Fruit fly (Drosophila melanogaster) whole organism, embryonic: ENCODE data around the gene parvin.

ENCODE experiments used
- Blimp-1 ChIP-seq: fragments of 200-800 bp; sonication (Bioruptor generic); optimal IDR thresholded peaks from 3 replicates; lab custom pipeline; 2018; ENCODE audit warnings: missing biosample characterization, missing genetic modification characterization, mild to moderate bottlenecking, moderate library complexity, missing genetic modification reagents
- CG10209 ChIP-seq: fragments of 200-800 bp; sonication (Bioruptor generic); optimal IDR thresholded peaks from 3 replicates; lab custom pipeline; 2017; ENCODE audit warnings: missing biosample characterization, mild to moderate bottlenecking, missing genetic modification characterization, missing genetic modification reagents
- CG10366 ChIP-seq: fragments of 200-800 bp; sonication (Bioruptor generic); IDR thresholded peaks from 2 replicates; pipeline ENCODE4 v1.3.6; 2022; ENCODE audit warnings: missing biosample characterization, missing genetic modification characterization
- CG10654 ChIP-seq: fragments of 200-800 bp; sonication (Bioruptor generic); optimal IDR thresholded peaks from 2 replicates; lab custom pipeline; 2016; ENCODE audit warnings: missing biosample characterization, missing genetic modification characterization
- CG11504 ChIP-seq: fragments of 200-800 bp; sonication (Bioruptor generic); optimal IDR thresholded peaks from 3 replicates; lab custom pipeline; 2019; ENCODE audit warnings: missing biosample characterization, mild to moderate bottlenecking, missing genetic modification characterization, moderate library complexity
- CG12391 ChIP-seq: fragments of 200-800 bp; sonication (Bioruptor generic); optimal IDR thresholded peaks from 3 replicates; lab custom pipeline; 2018; ENCODE audit warnings: missing biosample characterization, mild to moderate bottlenecking, missing genetic modification characterization, moderate library complexity
- CG13123 ChIP-seq: fragments of 200-800 bp; sonication (Bioruptor generic); optimal IDR thresholded peaks from 2 replicates; lab custom pipeline; 2016; ENCODE audit warnings: missing biosample characterization, missing genetic modification characterization
- CG14710 ChIP-seq: fragments of 200-800 bp; sonication (Bioruptor generic); optimal IDR thresholded peaks from 3 replicates; lab custom pipeline; 2019; ENCODE audit warnings: missing biosample characterization, mild to moderate bottlenecking, missing genetic modification characterization, moderate library complexity
- CG15696 ChIP-seq: fragments of 200-800 bp; sonication (Bioruptor generic); optimal IDR thresholded peaks from 2 replicates; lab custom pipeline; 2019; ENCODE audit warnings: missing biosample characterization, mild to moderate bottlenecking, missing genetic modification characterization, moderate library complexity
- CG16815 ChIP-seq: fragments of 200-800 bp; sonication (Bioruptor generic); optimal IDR thresholded peaks from 3 replicates; lab custom pipeline; 2017; ENCODE audit warnings: missing biosample characterization, mild to moderate bottlenecking, missing genetic modification characterization
- CG17361 ChIP-seq: fragments of 200-800 bp; sonication (Bioruptor generic); IDR thresholded peaks from 3 replicates; pipeline ENCODE4 v1.3.6; 2022; ENCODE audit warnings: missing biosample characterization, missing genetic modification characterization
- CG17568 ChIP-seq: fragments of 200-800 bp; sonication (Bioruptor generic); optimal IDR thresholded peaks from 2 replicates; lab custom pipeline; 2018; ENCODE audit warnings: missing biosample characterization, mild to moderate bottlenecking, missing genetic modification characterization, moderate library complexity
- CG17912 ChIP-seq: fragments of 200-800 bp; sonication (Bioruptor generic); optimal IDR thresholded peaks from 2 replicates; lab custom pipeline; 2018; ENCODE audit warnings: missing biosample characterization, mild to moderate bottlenecking, missing genetic modification characterization
- CG1832 ChIP-seq: fragments of 200-800 bp; sonication (Bioruptor generic); optimal IDR thresholded peaks from 2 replicates; lab custom pipeline; 2017; ENCODE audit warnings: missing biosample characterization, mild to moderate bottlenecking, missing genetic modification characterization, inconsistent platforms
- CG8478 ChIP-seq: fragments of >200 bp; optimal IDR thresholded peaks from 2 replicates; lab custom pipeline; 2018
- D19A ChIP-seq: fragments of 200-800 bp; optimal IDR thresholded peaks from 3 replicates; lab custom pipeline; 2019; ENCODE audit warnings: missing biosample characterization, mild to moderate bottlenecking, missing genetic modification characterization, moderate library complexity
- Dbx ChIP-seq: fragments of 200-800 bp; sonication (Bioruptor generic); IDR thresholded peaks from 3 replicates; pipeline ENCODE4 v1.3.6; 2022; ENCODE audit warnings: missing biosample characterization, missing genetic modification characterization
- Drgx ChIP-seq: fragments of 200-800 bp; sonication (Bioruptor generic); IDR thresholded peaks from 2 replicates; pipeline ENCODE4 v1.3.6; 2022; ENCODE audit warnings: missing biosample characterization, missing genetic modification characterization
- Elba2 ChIP-seq: fragments of 200-800 bp; sonication (Bioruptor generic); optimal IDR thresholded peaks from 3 replicates; lab custom pipeline; 2016; ENCODE audit warnings: missing biosample characterization, missing genetic modification characterization
- Ets65A ChIP-seq: fragments of 200-800 bp; sonication (Bioruptor generic); peaks from one replicate; lab custom pipeline; 2016; ENCODE audit warnings: missing biosample characterization, missing genetic modification characterization
- Fer2 ChIP-seq: fragments of 200-800 bp; sonication (Bioruptor generic); optimal IDR thresholded peaks from 2 replicates; lab custom pipeline; 2018; ENCODE audit warnings: missing biosample characterization, mild to moderate bottlenecking, missing genetic modification characterization, moderate library complexity
- Hey ChIP-seq: fragments of 200-800 bp; sonication (Bioruptor generic); optimal IDR thresholded peaks from 3 replicates; lab custom pipeline; 2018; ENCODE audit warnings: missing biosample characterization, mild to moderate bottlenecking, missing genetic modification characterization
- Hmr ChIP-seq: fragments of 200-800 bp; sonication (Bioruptor generic); optimal IDR thresholded peaks from 3 replicates; lab custom pipeline; 2017; ENCODE audit warnings: mild to moderate bottlenecking, missing biosample characterization, missing genetic modification reagents, missing genetic modification characterization
- Hsf ChIP-seq: fragments of 200-800 bp; sonication (Bioruptor generic); optimal IDR thresholded peaks from 3 replicates; lab custom pipeline; 2016; ENCODE audit warnings: missing biosample characterization, missing genetic modification characterization
- Lpt ChIP-seq: fragments of >200 bp; optimal IDR thresholded peaks from 2 replicates; lab custom pipeline; 2018; ENCODE audit warnings: missing biosample characterization, missing genetic modification characterization
- Med ChIP-seq: fragments of 200-800 bp; sonication (Bioruptor generic); peaks from one replicate; lab custom pipeline; 2016; ENCODE audit warnings: missing biosample characterization, missing genetic modification characterization, mild to moderate bottlenecking, inconsistent platforms, moderate library complexity
- Myb ChIP-seq: fragments of 200-800 bp; sonication (Bioruptor generic); optimal IDR thresholded peaks from 2 replicates; lab custom pipeline; 2016; ENCODE audit warnings: missing biosample characterization, missing genetic modification characterization
- NK7.1 ChIP-seq: fragments of 200-800 bp; sonication (Bioruptor generic); optimal IDR thresholded peaks from 3 replicates; lab custom pipeline; 2016; ENCODE audit warnings: missing biosample characterization, missing genetic modification characterization
- PHDP ChIP-seq: fragments of 200-800 bp; sonication (Bioruptor generic); optimal IDR thresholded peaks from 3 replicates; lab custom pipeline; 2018; ENCODE audit warnings: missing biosample characterization, mild to moderate bottlenecking, missing genetic modification characterization, moderate library complexity
- Ssrp ChIP-seq: fragments of 200-800 bp; sonication (Bioruptor generic); optimal IDR thresholded peaks from 2 replicates; lab custom pipeline; 2018; ENCODE audit warnings: missing biosample characterization, mild to moderate bottlenecking, missing genetic modification characterization, moderate library complexity
- TFAM ChIP-seq: fragments of 200-800 bp; sonication (Bioruptor generic); optimal IDR thresholded peaks from 2 replicates; lab custom pipeline; 2017; ENCODE audit warnings: missing biosample characterization, missing genetic modification characterization, inconsistent platforms
- bab2 ChIP-seq: fragments of 200-800 bp; sonication (Bioruptor generic); optimal IDR thresholded peaks from 2 replicates; lab custom pipeline; 2016; ENCODE audit warnings: missing biosample characterization, missing genetic modification characterization
- cad ChIP-seq: fragments of >200 bp; optimal IDR thresholded peaks from 2 replicates; lab custom pipeline; 2017; ENCODE audit warnings: missing biosample characterization, missing genetic modification characterization
- cg ChIP-seq: fragments of 200-800 bp; sonication (Bioruptor generic); optimal IDR thresholded peaks from 3 replicates; lab custom pipeline; 2019; ENCODE audit warnings: missing biosample characterization, mild to moderate bottlenecking, missing genetic modification characterization, moderate library complexity
- crol ChIP-seq: fragments of 200-800 bp; sonication (Bioruptor generic); IDR thresholded peaks from 2 replicates; pipeline ENCODE4 v1.3.6; 2022; ENCODE audit warnings: missing biosample characterization, missing genetic modification characterization
- cwo ChIP-seq: fragments of 200-800 bp; sonication (Bioruptor generic); optimal IDR thresholded peaks from 3 replicates; lab custom pipeline; 2017; ENCODE audit warnings: missing biosample characterization, missing genetic modification characterization, mild to moderate bottlenecking, moderate library complexity, missing genetic modification reagents
- dmrt99B ChIP-seq: fragments of 200-800 bp; sonication (Bioruptor generic); optimal IDR thresholded peaks from 2 replicates; lab custom pipeline; 2018; ENCODE audit warnings: missing biosample characterization, mild to moderate bottlenecking, missing genetic modification characterization, moderate library complexity
- dpn ChIP-seq, 2 experiments: fragments of 200-800 bp; sonication (Bioruptor generic); optimal IDR thresholded peaks; 3 replicates each; lab custom pipeline; 2016; ENCODE audit warnings: missing biosample characterization in 2 of 2, missing genetic modification characterization in 2 of 2
- dysf ChIP-seq: fragments of 200-800 bp; sonication (Bioruptor generic); IDR thresholded peaks from 3 replicates; pipeline ENCODE4 v1.3.6; 2022; ENCODE audit warnings: missing biosample characterization, missing genetic modification characterization
- lilli ChIP-seq: fragments of 200-800 bp; sonication (Bioruptor generic); optimal IDR thresholded peaks from 3 replicates; lab custom pipeline; 2016; ENCODE audit warnings: missing biosample characterization, missing genetic modification characterization
- onecut ChIP-seq: fragments of 200-800 bp; sonication (Bioruptor generic); IDR thresholded peaks from 2 replicates; pipeline ENCODE4 v1.3.6; 2022; ENCODE audit warnings: missing biosample characterization, missing genetic modification characterization
- p53 ChIP-seq: fragments of 200-800 bp; sonication (Bioruptor generic); optimal IDR thresholded peaks from 2 replicates; lab custom pipeline; 2016; ENCODE audit warnings: missing biosample characterization, missing genetic modification characterization
- phol ChIP-seq: fragments of 200-800 bp; sonication (Bioruptor generic); optimal IDR thresholded peaks from 3 replicates; lab custom pipeline; 2018; ENCODE audit warnings: missing biosample characterization, mild to moderate bottlenecking, missing genetic modification characterization, moderate library complexity
- sr ChIP-seq: fragments of 200-800 bp; sonication (Bioruptor generic); IDR thresholded peaks from 3 replicates; pipeline ENCODE4 v1.3.6; 2022; ENCODE audit warnings: missing biosample characterization, missing genetic modification characterization
- tll ChIP-seq, 2 experiments: fragments of 200-800 bp in 1 of 2; fragments of >200 bp in 1 of 2; sonication (Bioruptor generic) in 1 of 2; optimal IDR thresholded peaks; 2 replicates each; lab custom pipeline; 2017 to 2019; ENCODE audit warnings: missing biosample characterization in 2 of 2, missing genetic modification characterization in 2 of 2, mild to moderate bottlenecking in 1 of 2, moderate library complexity in 1 of 2
- usp ChIP-seq: fragments of >200 bp; optimal IDR thresholded peaks from 2 replicates; lab custom pipeline; 2017; ENCODE audit warnings: missing biosample characterization, missing genetic modification characterization
- vvl ChIP-seq: fragments of 200-800 bp; sonication (Bioruptor generic); IDR thresholded peaks from 2 replicates; pipeline ENCODE4 v1.3.6; 2022; ENCODE audit warnings: missing biosample characterization, missing genetic modification characterization
- zen ChIP-seq: fragments of 200-800 bp; sonication (Bioruptor generic); optimal IDR thresholded peaks from 3 replicates; lab custom pipeline; 2018; ENCODE audit warnings: missing biosample characterization, mild to moderate bottlenecking, missing genetic modification characterization, moderate library complexity

Gene parvin

DNA sequence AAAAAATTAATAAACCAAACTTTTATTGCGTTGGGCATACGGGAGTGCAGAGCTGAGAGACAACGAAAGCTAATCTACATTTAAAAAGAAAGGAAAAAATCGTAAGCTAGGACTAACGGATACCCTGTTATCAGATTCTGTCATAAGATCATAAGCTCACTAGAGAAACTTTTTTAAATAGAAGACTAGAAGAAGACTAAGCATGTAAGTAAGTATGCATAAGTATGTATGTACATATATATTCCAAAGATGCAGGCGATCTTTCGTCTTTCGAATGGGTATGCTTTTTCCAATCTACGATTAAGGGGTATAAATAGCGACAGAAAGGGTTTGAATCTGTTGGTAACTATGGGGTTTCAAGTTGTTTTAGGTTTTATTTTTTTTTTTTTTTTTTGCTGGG, 39.0 kb downstream of the parvin start (continued):
- TF ChIP-seq dysf (GFP tag; lab: Robert Waterston, UW) (peak; percentile 26; the same call in 1 of the 3 replicates), D19A (tag; lab: Kevin White, UChicago) (peak; percentile 12), Hsf (GFP tag; lab: Kevin White, UChicago) (peak; percentile 10), lilli (peak; percentile 18), bab2 (GFP tag; lab: Kevin White, UChicago) (no peak), phol (tag; lab: Kevin White, UChicago) (peak; percentile 34), Ssrp (tag; lab: Kevin White, UChicago) (peak; percentile 22), Blimp-1 (GFP tag; lab: Kevin White, UChicago) (peak; percentile 34), CG16815 (peak; percentile 28), Fer2 (no peak), CG12391 (tag; lab: Kevin White, UChicago) (peak; percentile 42), PHDP (tag; lab: Kevin White, UChicago) (peak; percentile 19), Drgx (no peak), CG11504 (tag; lab: Kevin White, UChicago) (peak; percentile 56), CG17361 (GFP tag; lab: Robert Waterston, UW) (0 out of 3 replicates have a peak, but pooled peaks have one; percentile 31)

DNA sequence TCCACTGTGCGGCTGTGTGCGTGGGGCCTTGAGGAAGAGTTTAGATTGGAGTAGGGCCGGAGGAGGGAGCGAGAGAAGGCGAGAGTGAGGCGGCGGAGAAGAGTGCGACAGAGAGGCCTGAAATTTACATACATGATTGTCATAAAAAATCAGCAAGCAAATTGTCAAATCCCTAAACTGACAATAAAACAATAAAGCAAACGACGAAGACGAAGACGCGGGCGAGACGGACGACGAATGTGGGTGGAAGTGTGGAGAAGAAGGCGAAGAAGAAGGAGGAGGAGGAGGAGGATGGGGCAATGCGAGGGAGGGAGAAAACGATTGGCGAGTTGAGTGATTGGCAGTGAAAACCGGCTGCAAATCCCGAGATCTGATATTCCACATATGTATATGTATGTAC, 39.6 kb downstream of the parvin start:
- TF ChIP-seq sr (GFP tag; lab: Robert Waterston, UW) (0 out of 3 replicates have a peak, but pooled peaks have one; percentile 21), TFAM (GFP tag; lab: Kevin White, UChicago) (no peak), NK7.1 (no peak), Lpt (GFP tag; lab: Kevin White, UChicago) (no peak), vvl (peak; percentile 26; the same call in 1 of the 2 replicates), Ets65A (GFP tag; lab: Kevin White, UChicago) (peak; percentile 11), Hmr (GFP tag; lab: Kevin White, UChicago) (no peak), CG8478 (no peak), cg (GFP tag; lab: Kevin White, UChicago) (peak; percentile 1), Med (GFP tag; lab: Kevin White, UChicago) (peak; percentile 6), cwo (GFP tag; lab: Kevin White, UChicago) (no peak), crol (GFP tag; lab: Robert Waterston, UW) (peak; percentile 48; the same call in 1 of the 2 replicates), cad (GFP tag; lab: Kevin White, UChicago) (peak; percentile 71), CG1832 (peak; percentile 51)

DNA sequence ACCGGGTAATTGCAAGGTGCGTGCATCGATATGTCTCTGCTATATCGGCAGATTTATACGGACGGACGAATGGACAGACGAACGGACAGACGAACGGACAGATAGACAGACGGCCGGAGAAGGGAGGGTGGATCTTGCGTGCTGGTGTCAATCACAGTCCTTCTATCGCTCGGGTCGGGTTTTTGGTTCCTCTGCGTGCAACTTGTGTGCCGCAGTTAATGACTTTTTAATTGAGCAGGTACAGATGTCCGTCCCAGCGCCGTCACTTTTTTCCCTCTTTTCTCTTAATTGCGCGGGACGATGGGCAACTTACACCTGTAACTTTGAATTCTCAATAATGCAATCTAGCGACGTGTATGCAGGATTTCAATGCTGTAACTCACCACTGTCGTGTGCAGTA, 41.0 kb downstream of the parvin start:
- TF ChIP-seq CG10366 (GFP tag; lab: Robert Waterston, UW) (no peak), CG13123 (no peak), CG10209 (GFP tag; lab: Kevin White, UChicago) (peak; percentile 12), Hey (no peak), zen (tag; lab: Kevin White, UChicago) (peak; percentile 99), tll (GFP tag; optimal IDR thresholded peaks at IDR 0.05; lab: Kevin White, UChicago) (peak in 1 of 2 experiments; percentile 81)

DNA sequence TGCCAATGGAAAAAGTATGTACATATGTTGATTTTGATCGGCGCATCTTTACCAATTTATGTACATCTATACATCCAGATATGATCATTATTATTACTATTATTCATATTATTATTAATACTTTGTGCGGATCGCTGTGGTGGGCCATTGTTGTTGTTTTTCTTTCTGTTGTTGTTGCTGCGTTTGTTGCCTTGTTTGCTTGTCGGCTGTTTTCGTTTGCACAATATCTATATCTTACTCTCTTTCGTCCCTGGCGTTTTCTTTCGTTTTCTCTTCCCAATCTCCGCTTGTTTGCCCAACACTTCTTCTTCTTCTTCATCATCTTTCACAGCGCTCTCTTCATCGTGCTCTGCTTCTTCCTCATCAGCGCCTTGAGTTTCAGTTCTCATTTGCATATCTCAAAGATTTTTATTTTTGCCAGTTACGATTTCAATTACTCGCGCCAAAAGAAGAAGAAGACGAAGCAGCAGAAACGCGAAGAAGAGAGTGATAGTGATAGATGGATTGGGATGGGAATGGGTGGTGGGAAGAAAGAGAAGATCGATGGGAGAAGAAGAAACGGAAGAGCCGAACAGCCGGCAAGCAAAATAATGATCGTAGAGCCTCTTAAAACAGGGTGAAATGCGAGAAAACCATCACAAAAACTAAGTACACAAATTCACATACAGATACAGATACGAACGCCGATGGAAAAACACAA, 42.2 kb downstream of the parvin start:
- no peak for TF ChIP-seq Myb (GFP tag; lab: Kevin White, UChicago)
- no peak for TF ChIP-seq CG17912
- TF ChIP-seq usp (GFP tag; lab: Kevin White, UChicago) = no peak
- no peak for TF ChIP-seq onecut (GFP tag; lab: Robert Waterston, UW)
- TF ChIP-seq Dbx (GFP tag; lab: Robert Waterston, UW) = no peak
- peak; percentile 5 for TF ChIP-seq CG14710 (tag; lab: Kevin White, UChicago)
- TF ChIP-seq Elba2 = no peak
- no peak for TF ChIP-seq dpn (GFP tag; optimal IDR thresholded peaks at IDR 0.05; lab: Kevin White, UChicago)
- TF ChIP-seq CG17568 (GFP tag; lab: Kevin White, UChicago) = no peak
- TF ChIP-seq p53 (GFP tag; lab: Kevin White, UChicago) = no peak
- no peak for TF ChIP-seq CG10654 (GFP tag; lab: Kevin White, UChicago)
- TF ChIP-seq dmrt99B (tag; lab: Kevin White, UChicago) = no peak
- peak; percentile 44 for TF ChIP-seq CG15696 (tag; lab: Kevin White, UChicago)
